Fruit fly (Drosophila melanogaster): Measurements from ENCODE around the gene LManVI.

Gene LManVI

dm6 chr2L:8735572-8735996 lies 45.5 kb downstream of the LManVI start (continued):
- no peak for TF ChIP-seq knrl (GFP tag; IDR thresholded peaks at IDR 0.05; ENCODE audit: partially characterized antibody)
- peak; percentile 68 for TF ChIP-seq onecut (GFP tag; IDR thresholded peaks at IDR 0.05)
- no peak for TF ChIP-seq CG6272 (GFP tag; IDR thresholded peaks at IDR 0.05)
- TF ChIP-seq ken (GFP tag; IDR thresholded peaks at IDR 0.05) = 0 out of 3 replicates have a peak, but pooled peaks have one; percentile 38
- no peak for TF ChIP-seq CG4424 (GFP tag; optimal IDR thresholded peaks at IDR 0.05)
- TF ChIP-seq luna (GFP tag; optimal IDR thresholded peaks at IDR 0.05) = peak; percentile 8
- peak; percentile 89 for TF ChIP-seq chm (GFP tag; IDR thresholded peaks at IDR 0.05)
- no peak for TF ChIP-seq CG43689 (GFP tag; IDR thresholded peaks at IDR 0.05)
- peak; percentile 72 for TF ChIP-seq MTF-1 (GFP tag; optimal IDR thresholded peaks at IDR 0.05; ENCODE audit: borderline replicate concordance)
- peak; percentile 92 for TF ChIP-seq Med (GFP tag)
- peak in 1 of 2 experiments; percentile 3 for TF ChIP-seq Hr51 (GFP tag; optimal IDR thresholded peaks at IDR 0.05)
- peak; percentile 4 for TF ChIP-seq pzg (GFP tag; optimal IDR thresholded peaks at IDR 0.05)
- peak; percentile 2 for TF ChIP-seq fd64A (GFP tag; optimal IDR thresholded peaks at IDR 0.05)
- TF ChIP-seq vnd (GFP tag; IDR thresholded peaks at IDR 0.05; ENCODE audit: partially characterized antibody) = no peak
- peak; percentile 19; the same call in 1 of the 2 replicates for TF ChIP-seq aop (GFP tag; IDR thresholded peaks at IDR 0.05)
- TF ChIP-seq CG12942 (GFP tag; optimal IDR thresholded peaks at IDR 0.05) = no peak
- no peak for TF ChIP-seq eve (GFP tag; optimal IDR thresholded peaks at IDR 0.05)
- TF ChIP-seq HmgD (GFP tag; optimal IDR thresholded peaks at IDR 0.05) = no peak
- TF ChIP-seq lola (GFP tag; optimal IDR thresholded peaks at IDR 0.05) = peak in 1 of 3 experiments; percentile 42
- no peak for TF ChIP-seq jigr1 (GFP tag; IDR thresholded peaks at IDR 0.05)
- peak; percentile 10 for TF ChIP-seq CG15011 (GFP tag; optimal IDR thresholded peaks at IDR 0.05)
- TF ChIP-seq eyg (GFP tag; optimal IDR thresholded peaks at IDR 0.05) = peak; percentile 37
- TF ChIP-seq Usf (GFP tag; optimal IDR thresholded peaks at IDR 0.05) = no peak
- peak; percentile 72 for TF ChIP-seq CrebB (tag; optimal IDR thresholded peaks at IDR 0.05)
- TF ChIP-seq sens-2 (GFP tag; IDR thresholded peaks at IDR 0.05) = 0 out of 2 replicates have a peak, but pooled peaks have one; percentile 39
- no peak for TF ChIP-seq pita (GFP tag; optimal IDR thresholded peaks at IDR 0.05)
- TF ChIP-seq CG9876 (GFP tag; optimal IDR thresholded peaks at IDR 0.05) = no peak
- peak; percentile 72; the same call in 1 of the 2 replicates for TF ChIP-seq stc (GFP tag; IDR thresholded peaks at IDR 0.05)
- no peak for TF ChIP-seq CG10654 (GFP tag; optimal IDR thresholded peaks at IDR 0.05)
- no peak for TF ChIP-seq Bteb2 (GFP tag; optimal IDR thresholded peaks at IDR 0.05)
- TF ChIP-seq CG7786 (GFP tag; optimal IDR thresholded peaks at IDR 0.05) = no peak
- no peak for TF ChIP-seq Sry-β (GFP tag; optimal IDR thresholded peaks at IDR 0.05)
- 0 out of 2 replicates have a peak, but pooled peaks have one; percentile 28 for TF ChIP-seq ara (GFP tag; IDR thresholded peaks at IDR 0.05)
- TF ChIP-seq repo (GFP tag; optimal IDR thresholded peaks at IDR 0.05) = no peak
- TF ChIP-seq lmd (GFP tag; IDR thresholded peaks at IDR 0.05) = no peak
- peak; percentile 14 for TF ChIP-seq CG10209 (GFP tag; optimal IDR thresholded peaks at IDR 0.05)
- TF ChIP-seq HLH54F (GFP tag; optimal IDR thresholded peaks at IDR 0.05) = no peak
- peak in 1 of 2 experiments; percentile 31 for TF ChIP-seq crp (GFP tag; optimal IDR thresholded peaks at IDR 0.05)
- peak; percentile 31 for TF ChIP-seq grn (GFP tag; optimal IDR thresholded peaks at IDR 0.05)
- TF ChIP-seq CG12104 (GFP tag; optimal IDR thresholded peaks at IDR 0.05) = no peak
- peak; percentile 68; the same call in 1 of the 2 replicates for TF ChIP-seq Rfx (GFP tag; IDR thresholded peaks at IDR 0.05)
- no peak for TF ChIP-seq CG4404 (GFP tag; IDR thresholded peaks at IDR 0.05)
- peak; percentile 36; the same call in 1 of the 2 replicates for TF ChIP-seq seq (GFP tag; IDR thresholded peaks at IDR 0.05)
- TF ChIP-seq Elba2 (GFP tag; optimal IDR thresholded peaks at IDR 0.05) = no peak
- peak; percentile 73 for TF ChIP-seq CG3281 (GFP tag; optimal IDR thresholded peaks at IDR 0.05)
- no peak for TF ChIP-seq ap (GFP tag; IDR thresholded peaks at IDR 0.05)
- TF ChIP-seq Nf-YA (GFP tag; IDR thresholded peaks at IDR 0.05) = no peak
- no peak for TF ChIP-seq Dad (GFP tag; optimal IDR thresholded peaks at IDR 0.05)
- peak; percentile 62 for TF ChIP-seq Nf-YC (tag; optimal IDR thresholded peaks at IDR 0.05)
- no peak for TF ChIP-seq Vsx1 (GFP tag; optimal IDR thresholded peaks at IDR 0.05)
- peak; percentile 38 for TF ChIP-seq kay (GFP tag; optimal IDR thresholded peaks at IDR 0.05)

All from whole organism, embryonic.